Worm (Caenorhabditis elegans) whole organism, young adult: ENCODE measurements around the gene E02C12.6.
"Not testable (repeated sequence)": the region's sequence is repeated elsewhere in the genome, so short reads cannot be mapped to it uniquely, and the experiment has no call there.

Source experiments
- B0035.1 ChIP-seq: sonication (generic microtip); optimal IDR thresholded peaks from 2 replicates; lab custom pipeline; 2016; ENCODE audit warnings: missing genetic modification characterization, mild to moderate bottlenecking, missing compliant biosample characterization, missing genotype, missing genetic modification reagents
- C06A6.2 ChIP-seq: fragments of 200-800 bp; sonication (Bioruptor generic); conservative IDR thresholded peaks from 2 replicates; pipeline ENCODE4 v1.3.6; 2022; ENCODE audit warnings: missing genetic modification characterization, missing compliant biosample characterization
- F23B12.7 ChIP-seq: sonication (generic microtip); optimal IDR thresholded peaks from 2 replicates; lab custom pipeline; 2017; ENCODE audit warnings: missing genetic modification characterization, mild to moderate bottlenecking, missing compliant biosample characterization, antibody characterized with exemption, moderate library complexity; ENCODE audit not compliant: insufficient read depth
- F37B4.10 ChIP-seq: fragments of 200-800 bp; sonication (Bioruptor generic); IDR thresholded peaks from 2 replicates; pipeline ENCODE4 v1.3.6; 2022; ENCODE audit warnings: missing genetic modification characterization, missing compliant biosample characterization
- F39B2.1 ChIP-seq: fragments of 200-800 bp; sonication (Bioruptor generic); IDR thresholded peaks from 2 replicates; pipeline ENCODE4 v1.3.6; 2022; ENCODE audit warnings: missing genetic modification reagents, missing genetic modification characterization, missing compliant biosample characterization
- F55B11.4 ChIP-seq: sonication (generic microtip); optimal IDR thresholded peaks from 2 replicates; lab custom pipeline; 2016; ENCODE audit warnings: missing compliant biosample characterization, missing genetic modification characterization, borderline replicate concordance; ENCODE audit not compliant: insufficient read depth
- T26A5.8 ChIP-seq: sonication (generic microtip); optimal IDR thresholded peaks from 2 replicates; lab custom pipeline; 2016; ENCODE audit warnings: missing genetic modification characterization, missing compliant biosample characterization
- athp-1 ChIP-seq: sonication (generic microtip); optimal IDR thresholded peaks from 2 replicates; lab custom pipeline; 2017; ENCODE audit warnings: mild to moderate bottlenecking, missing genetic modification characterization, missing compliant biosample characterization
- attf-6 ChIP-seq: fragments of 200-800 bp; sonication (Bioruptor generic); IDR thresholded peaks from 2 replicates; pipeline ENCODE4 v1.3.6; 2022; ENCODE audit warnings: missing genetic modification reagents, missing genetic modification characterization, missing compliant biosample characterization
- bed-1 ChIP-seq: fragments of 200-800 bp; sonication (Bioruptor generic); IDR thresholded peaks from 2 replicates; pipeline ENCODE4 v1.3.6; 2022; ENCODE audit warnings: missing genetic modification reagents, missing genetic modification characterization, missing compliant biosample characterization
- bed-2 ChIP-seq: fragments of 200-800 bp; sonication (Bioruptor generic); IDR thresholded peaks from 2 replicates; pipeline ENCODE4 v1.3.6; 2022; ENCODE audit warnings: missing genetic modification reagents, missing genetic modification characterization, missing compliant biosample characterization
- ccch-3 ChIP-seq: fragments of 200-800 bp; sonication (Bioruptor generic); optimal IDR thresholded peaks from 2 replicates; lab custom pipeline; 2018; ENCODE audit warnings: mild to moderate bottlenecking, missing genetic modification characterization, missing compliant biosample characterization
- cebp-1 ChIP-seq, 2 experiments: fragments of 200-800 bp in 1 of 2; sonication (Bioruptor generic) in 1 of 2; sonication (generic microtip) in 1 of 2; IDR thresholded peaks in 1 of 2; optimal IDR thresholded peaks in 1 of 2; 2 replicates each; pipeline versions ENCODE4 v1.3.6 to Lab custom; 2017 to 2022; ENCODE audit warnings: missing compliant biosample characterization in 2 of 2, missing genetic modification characterization in 2 of 2, mild to moderate bottlenecking in 1 of 2, missing genetic modification reagents in 1 of 2, moderate library complexity in 1 of 2
- cebp-2 ChIP-seq: fragments of 200-800 bp; sonication (Bioruptor generic); IDR thresholded peaks from 2 replicates; pipeline ENCODE4 v1.3.6; 2022; ENCODE audit warnings: missing genetic modification characterization, missing compliant biosample characterization
- ceh-79 ChIP-seq: sonication (generic microtip); optimal IDR thresholded peaks from 2 replicates; lab custom pipeline; 2017; ENCODE audit warnings: mild to moderate bottlenecking, missing genetic modification characterization, missing compliant biosample characterization
- efl-1 ChIP-seq: fragments of 150-350 bp; optimal IDR thresholded peaks from 2 replicates; lab custom pipeline; 2014; ENCODE audit warnings: missing biosample characterization, missing genetic modification reagents, missing genetic modification characterization
- egl-44 ChIP-seq: fragments of 200-800 bp; sonication (Bioruptor generic); IDR thresholded peaks from 2 replicates; pipeline ENCODE4 v1.3.6; 2022; ENCODE audit warnings: missing genetic modification reagents, missing genetic modification characterization, missing compliant biosample characterization
- him-1 ChIP-seq: sonication (generic microtip); optimal IDR thresholded peaks from 2 replicates; lab custom pipeline; 2016; ENCODE audit warnings: missing genotype, missing genetic modification reagents, missing genetic modification characterization, missing compliant biosample characterization
- hlh-26 ChIP-seq: fragments of 200-800 bp; sonication (Bioruptor generic); conservative IDR thresholded peaks from 2 replicates; pipeline ENCODE4 v1.3.6; 2022; ENCODE audit warnings: missing genetic modification reagents, missing genetic modification characterization, missing compliant biosample characterization
- lag-1 ChIP-seq: fragments of 200-800 bp; sonication (Bioruptor generic); IDR thresholded peaks from 2 replicates; pipeline ENCODE4 v1.3.6; 2022; ENCODE audit warnings: missing genetic modification reagents, missing genetic modification characterization, missing compliant biosample characterization
- lin-35 ChIP-seq, 3 experiments: fragments of 150-350 bp in 2 of 3; sonication (generic microtip) in 1 of 3; optimal IDR thresholded peaks; 2 replicates each; lab custom pipeline; 2014 to 2018; ENCODE audit warnings: missing biosample characterization in 3 of 3, missing genetic modification characterization in 3 of 3, missing genetic modification reagents in 3 of 3
- mel-28 ChIP-seq: sonication (generic microtip); optimal IDR thresholded peaks from 2 replicates; lab custom pipeline; 2016; ENCODE audit warnings: borderline replicate concordance, mild to moderate bottlenecking, missing genetic modification characterization, missing compliant biosample characterization
- nhr-80 ChIP-seq: sonication (generic microtip); optimal IDR thresholded peaks from 2 replicates; lab custom pipeline; 2016; ENCODE audit warnings: missing genetic modification characterization, missing compliant biosample characterization
- rcor-1 ChIP-seq: fragments of 200-800 bp; sonication (Bioruptor generic); IDR thresholded peaks from 2 replicates; pipeline ENCODE4 v1.3.6; 2022; ENCODE audit warnings: missing genetic modification reagents, missing genetic modification characterization, missing compliant biosample characterization
- rec-8 ChIP-seq, 2 experiments: sonication (generic microtip); optimal IDR thresholded peaks; 2 replicates each; lab custom pipeline; 2016; ENCODE audit warnings: mild to moderate bottlenecking in 2 of 2, missing genetic modification characterization in 2 of 2, missing genetic modification reagents in 2 of 2, missing genotype in 2 of 2, missing biosample characterization in 1 of 2, missing compliant biosample characterization in 1 of 2, moderate library complexity in 1 of 2
- rpc-1 ChIP-seq, 2 experiments: fragments of 150-350 bp in 1 of 2; sonication (generic microtip) in 1 of 2; optimal IDR thresholded peaks; 2 replicates each; lab custom pipeline; 2014 to 2018; ENCODE audit warnings: missing biosample characterization in 1 of 2, missing genetic modification characterization in 1 of 2, missing genetic modification reagents in 1 of 2, missing genotype in 1 of 2
- snpc-3.4 ChIP-seq: sonication (generic microtip); optimal IDR thresholded peaks from 2 replicates; lab custom pipeline; 2017; ENCODE audit warnings: missing genetic modification characterization, mild to moderate bottlenecking, missing compliant biosample characterization, antibody characterized with exemption, moderate library complexity, missing genotype, missing genetic modification reagents
- somi-1 ChIP-seq: fragments of 200-800 bp; sonication (Bioruptor generic); optimal IDR thresholded peaks from 2 replicates; lab custom pipeline; 2018; ENCODE audit warnings: mild to moderate bottlenecking, missing genetic modification characterization, missing compliant biosample characterization
- sptf-2 ChIP-seq: fragments of 200-800 bp; sonication (Bioruptor generic); optimal IDR thresholded peaks from 2 replicates; lab custom pipeline; 2018; ENCODE audit warnings: mild to moderate bottlenecking, missing genetic modification characterization, missing compliant biosample characterization
- ztf-26 ChIP-seq: sonication (generic microtip); optimal IDR thresholded peaks from 2 replicates; lab custom pipeline; 2017; ENCODE audit warnings: missing genetic modification characterization, missing compliant biosample characterization
- ztf-28 ChIP-seq: fragments of 200-800 bp; sonication (Bioruptor generic); IDR thresholded peaks from 2 replicates; pipeline ENCODE4 v1.3.6; 2022; ENCODE audit warnings: missing genetic modification reagents, missing genetic modification characterization, missing compliant biosample characterization

The E02C12.6 gene

DNA sequence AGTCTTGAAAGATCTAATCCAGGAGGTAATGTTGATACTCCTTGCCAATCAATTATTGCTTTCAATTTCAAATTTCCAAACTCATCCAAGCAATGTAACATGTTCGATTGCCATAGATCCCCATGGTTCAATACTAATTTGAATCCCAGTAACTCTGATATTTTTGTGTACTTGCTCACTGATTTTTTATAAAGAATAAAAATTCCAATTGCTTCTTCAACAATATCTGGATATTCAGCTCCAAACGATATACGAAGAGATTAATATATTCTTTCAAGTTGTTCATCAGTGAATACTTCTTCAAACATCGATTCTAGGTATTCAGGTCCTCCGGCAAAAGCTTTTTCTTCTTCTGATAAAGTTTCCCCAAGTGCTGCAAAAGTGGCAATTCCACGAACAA is 8.9 kb upstream of the E02C12.6 start, which contains the start of gene E02C12.11:
Gene E02C12.11 (minus strand): TSS at position 101 of the 400 bp plus-strand sequence.
- TF ChIP-seq rpc-1 (optimal IDR thresholded peaks at IDR 0.05; lab: Kevin White, UChicago); rpc-1 (tag; optimal IDR thresholded peaks at IDR 0.05; lab: Kevin White, UChicago); ztf-28 (GFP tag; lab: Robert Waterston, UW); rcor-1 (GFP tag; lab: Robert Waterston, UW): not testable (repeated sequence)

DNA sequence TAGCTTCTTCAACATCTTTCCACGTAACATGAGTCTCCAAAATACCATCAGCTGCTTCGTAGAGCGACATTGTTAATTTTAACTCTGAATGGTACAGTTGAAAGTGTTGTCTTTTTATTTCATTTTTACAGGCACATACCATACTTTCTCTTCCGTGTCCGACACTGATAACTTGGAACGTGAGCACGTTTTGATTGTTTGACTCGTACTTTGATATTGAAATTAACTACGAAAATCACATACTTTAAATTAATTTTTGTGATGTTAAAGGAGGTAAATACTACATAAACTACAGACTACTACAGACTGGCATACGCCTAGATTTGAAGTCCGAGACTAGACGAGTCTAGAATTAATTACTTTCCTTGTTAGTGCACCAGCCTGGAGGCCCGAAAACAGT is 7.4 kb upstream of the E02C12.6 start, which contains the start of gene E02C12.10:
Gene E02C12.10 (minus strand): TSS at position 75 of the 400 bp plus-strand sequence.
- no peak for TF ChIP-seq somi-1
- no peak for TF ChIP-seq cebp-2 (GFP tag; lab: Robert Waterston, UW)
- TF ChIP-seq, all 124 proteins: peak for 0

DNA sequence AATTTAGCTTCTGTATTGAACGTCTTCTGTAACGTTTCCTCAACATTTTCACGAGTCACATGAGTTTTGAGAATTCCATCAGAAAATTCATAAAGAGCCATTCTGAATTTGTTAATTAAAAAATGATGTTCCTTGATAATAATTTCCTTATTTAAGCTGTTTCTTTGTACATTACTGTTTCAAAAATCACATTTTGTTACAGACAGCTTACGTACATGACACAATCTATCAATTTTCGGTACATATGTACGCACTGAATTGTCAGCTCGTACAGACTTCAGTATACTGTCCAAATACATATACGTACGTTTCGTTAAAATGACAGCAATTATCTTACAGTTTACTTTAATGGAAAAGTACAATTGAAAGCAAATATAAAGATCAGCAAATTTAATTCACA is 5.5 kb upstream of the E02C12.6 start, which contains the start of gene E02C12.19:
Gene E02C12.19 (minus strand): TSS at position 101 of the 400 bp plus-strand sequence.
- TF ChIP-seq ccch-3 (GFP tag; lab: Kevin White, UChicago) = no peak
- TF ChIP-seq ceh-79 (tag; lab: Kevin White, UChicago) = no peak
- no peak for TF ChIP-seq F37B4.10 (GFP tag; lab: Robert Waterston, UW)
- no peak for TF ChIP-seq egl-44 (GFP tag; lab: Robert Waterston, UW)
- no peak for TF ChIP-seq F23B12.7 (tag; lab: Kevin White, UChicago)
- no peak for TF ChIP-seq C06A6.2 (GFP tag; lab: Robert Waterston, UW)
- TF ChIP-seq him-1 (tag; lab: Kevin White, UChicago) = no peak

DNA sequence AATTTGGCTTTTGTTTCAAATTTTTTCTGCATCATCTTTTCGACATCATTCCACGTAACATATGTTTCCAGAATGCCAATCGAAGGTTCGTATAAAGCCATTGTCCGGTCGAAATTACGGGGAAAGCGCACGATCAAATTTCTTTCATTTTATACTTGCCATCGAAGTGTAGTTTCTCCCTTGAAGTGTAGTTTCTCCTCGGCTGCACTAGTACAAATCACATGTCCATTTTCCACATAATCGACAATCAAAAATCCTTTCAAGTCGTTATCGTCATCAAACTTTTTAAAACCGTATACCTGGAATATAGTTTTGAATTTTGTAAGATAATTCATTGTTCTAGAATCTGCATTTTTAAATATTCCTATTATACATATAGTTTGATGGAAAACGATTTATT is 4.5 kb upstream of the E02C12.6 start, which contains the start of gene E02C12.9:
Gene E02C12.9 (minus strand): TSS at position 101 of the 400 bp plus-strand sequence.
- TF ChIP-seq hlh-26 (GFP tag; lab: Robert Waterston, UW) (no peak), F39B2.1 (GFP tag; lab: Robert Waterston, UW) (no peak), B0035.1 (tag; lab: Kevin White, UChicago) (no peak), efl-1 (GFP tag; lab: Kevin White, UChicago) (no peak), egl-44 (GFP tag; lab: Robert Waterston, UW) (no peak), snpc-3.4 (tag; lab: Kevin White, UChicago) (no peak), F55B11.4 (tag; lab: Kevin White, UChicago) (no peak), mel-28 (tag; lab: Kevin White, UChicago) (no peak), nhr-80 (tag; lab: Kevin White, UChicago) (no peak), T26A5.8 (no peak), bed-1 (no peak), lin-35 (GFP tag; optimal IDR thresholded peaks at IDR 0.05; lab: Kevin White, UChicago) (no peak), athp-1 (tag; lab: Kevin White, UChicago) (no peak)

DNA sequence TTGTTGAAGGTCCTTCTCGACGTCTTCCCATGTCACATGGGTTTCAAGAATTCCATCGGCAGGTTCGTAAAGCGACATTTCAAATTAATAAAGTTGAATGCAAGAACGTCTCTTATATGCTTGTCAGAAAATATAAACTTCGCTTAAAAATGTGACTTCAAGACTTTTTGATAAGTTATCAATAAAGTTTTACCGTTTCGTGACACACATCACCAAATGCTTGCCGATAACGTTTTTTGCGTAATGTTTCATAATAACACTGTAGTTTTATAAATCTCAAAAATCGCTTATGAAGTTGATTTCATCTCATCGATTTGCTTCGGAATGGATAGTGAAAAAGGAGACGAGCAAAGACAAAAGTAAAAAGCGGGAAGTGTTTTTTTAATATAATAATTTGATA is 2.6 kb upstream of the E02C12.6 start, which contains the start of gene E02C12.8:
Gene E02C12.8 (minus strand): TSS at position 141 of the 400 bp plus-strand sequence.
- TF ChIP-seq cebp-1 (GFP tag; IDR thresholded peaks at IDR 0.05; lab: Robert Waterston, UW) (peak; percentile 53; the same call in 1 of the 2 replicates), cebp-1 (tag; optimal IDR thresholded peaks at IDR 0.05; lab: Kevin White, UChicago) (no peak), nhr-80 (tag; lab: Kevin White, UChicago) (peak; percentile 77), lag-1 (GFP tag; lab: Robert Waterston, UW) (no peak)

DNA sequence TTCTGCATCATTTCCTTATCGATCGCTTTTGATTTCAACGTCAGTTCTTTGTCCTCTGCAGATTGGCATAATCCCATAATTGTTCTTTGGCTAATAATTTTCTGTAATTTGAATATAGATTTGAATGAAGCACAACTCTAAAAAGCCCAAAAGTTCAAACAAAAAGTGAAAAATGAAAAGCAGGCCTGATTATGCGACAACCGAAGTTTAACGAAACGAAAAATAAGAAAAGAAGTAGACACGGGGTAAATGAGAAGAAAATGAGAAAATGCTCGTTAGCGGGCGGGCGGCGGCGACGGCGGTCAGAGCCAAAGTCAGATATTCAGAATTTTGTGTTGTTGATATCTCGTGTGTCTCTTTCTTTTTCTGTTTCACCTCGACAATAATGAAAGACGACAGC is 11.2 kb downstream of the E02C12.6 start, which contains the start of gene gpa-3:
Gene gpa-3 (minus strand): TSS at position 101 of the 400 bp plus-strand sequence.
- TF ChIP-seq attf-6 (no peak), sptf-2 (GFP tag; lab: Kevin White, UChicago) (no peak), cebp-2 (GFP tag; lab: Robert Waterston, UW) (no peak), B0035.1 (tag; lab: Kevin White, UChicago) (no peak), rec-8 (tag; optimal IDR thresholded peaks at IDR 0.05; lab: Kevin White, UChicago) (no peak), bed-2 (GFP tag; lab: Robert Waterston, UW) (no peak), ztf-26 (no peak)
